Fruit fly (Drosophila melanogaster): Measurements from ENCODE around the gene Rpt3.

- TF ChIP-seq CG13204 (GFP tag; optimal IDR thresholded peaks at IDR 0.05) = no peak
- no peak for TF ChIP-seq EcR (GFP tag; optimal IDR thresholded peaks at IDR 0.05)
- no peak for TF ChIP-seq Pif1B (GFP tag; optimal IDR thresholded peaks at IDR 0.05)
- TF ChIP-seq rn (GFP tag; IDR thresholded peaks at IDR 0.05) = no peak
- TF ChIP-seq CG17806 (tag; optimal IDR thresholded peaks at IDR 0.05) = no peak
- TF ChIP-seq CG4496 (GFP tag; IDR thresholded peaks at IDR 0.05) = no peak
- no peak for TF ChIP-seq CG8159 (tag; optimal IDR thresholded peaks at IDR 0.05)
- no peak for TF ChIP-seq CG14655 (GFP tag; optimal IDR thresholded peaks at IDR 0.05)
- TF ChIP-seq CG32121 (GFP tag; IDR thresholded peaks at IDR 0.05) = no peak
- no peak for TF ChIP-seq gl (tag; optimal IDR thresholded peaks at IDR 0.05)
- TF ChIP-seq CG8301 (tag; optimal IDR thresholded peaks at IDR 0.05) = no peak
- peak; percentile 53 for TF ChIP-seq Snoo (tag; optimal IDR thresholded peaks at IDR 0.05)
- no peak for TF ChIP-seq Ets98B (GFP tag; IDR thresholded peaks at IDR 0.05)
- TF ChIP-seq CG10348 (GFP tag; IDR thresholded peaks at IDR 0.05) = no peak
Observed at dm6 chrX:11141785-11142591, 17.1 kb downstream of the Rpt3 start, which contains the start of the genes CG15199 and CG15202.

Data from whole organism, pupa.